Fruit fly (Drosophila melanogaster) whole organism, embryonic: ENCODE results near the gene Rnb.

Source experiments
- Adf1 ChIP-seq: fragments of 200-800 bp; sonication (Bioruptor generic); IDR thresholded peaks from 2 replicates; pipeline ENCODE4 v1.3.6; 2022; ENCODE audit warnings: missing biosample characterization, missing genetic modification characterization
- C15 ChIP-seq: fragments of 200-800 bp; sonication (Bioruptor generic); IDR thresholded peaks from 3 replicates; pipeline ENCODE4 v1.3.6; 2022; ENCODE audit warnings: missing biosample characterization, missing genetic modification characterization
- CG10321 ChIP-seq: fragments of 200-800 bp; sonication (Bioruptor generic); IDR thresholded peaks from 2 replicates; pipeline ENCODE4 v1.3.6; 2022; ENCODE audit warnings: missing biosample characterization, missing genetic modification characterization
- CG11723 ChIP-seq: fragments of 200-800 bp; sonication (Bioruptor generic); optimal IDR thresholded peaks from 2 replicates; lab custom pipeline; 2017; ENCODE audit warnings: missing biosample characterization, mild to moderate bottlenecking, missing genetic modification characterization
- CG13624 ChIP-seq: fragments of 200-800 bp; sonication (Bioruptor generic); optimal IDR thresholded peaks from 2 replicates; lab custom pipeline; 2016; ENCODE audit warnings: missing biosample characterization, missing genetic modification characterization
- CG15601 ChIP-seq: fragments of 200-800 bp; sonication (Bioruptor generic); optimal IDR thresholded peaks from 3 replicates; lab custom pipeline; 2019; ENCODE audit warnings: missing biosample characterization, mild to moderate bottlenecking, missing genetic modification characterization, moderate library complexity
- CG1602 ChIP-seq: fragments of 200-800 bp; sonication (Bioruptor generic); optimal IDR thresholded peaks from 3 replicates; lab custom pipeline; 2016; ENCODE audit warnings: missing biosample characterization, missing genetic modification characterization
- CG17829 ChIP-seq: fragments of 200-800 bp; optimal IDR thresholded peaks from 2 replicates; lab custom pipeline; 2019; ENCODE audit warnings: missing biosample characterization, mild to moderate bottlenecking, missing genetic modification characterization, moderate library complexity
- CG18599 ChIP-seq: fragments of 200-800 bp; sonication (Bioruptor generic); optimal IDR thresholded peaks from 3 replicates; lab custom pipeline; 2017; ENCODE audit warnings: missing biosample characterization, missing genetic modification characterization, mild to moderate bottlenecking, moderate library complexity, missing genetic modification reagents
- CG18619 ChIP-seq: fragments of 200-800 bp; sonication (Bioruptor generic); optimal IDR thresholded peaks from 3 replicates; lab custom pipeline; 2017; ENCODE audit warnings: missing biosample characterization, mild to moderate bottlenecking, missing genetic modification characterization
- CG2202 ChIP-seq: fragments of 200-800 bp; sonication (Bioruptor generic); optimal IDR thresholded peaks from 2 replicates; lab custom pipeline; 2018; ENCODE audit warnings: missing biosample characterization, mild to moderate bottlenecking, missing genetic modification characterization
- CG3065 ChIP-seq: fragments of 200-800 bp; sonication (Bioruptor generic); optimal IDR thresholded peaks from 2 replicates; lab custom pipeline; 2016; ENCODE audit warnings: missing biosample characterization, missing genetic modification characterization
- CG31441 ChIP-seq: fragments of 200-800 bp; sonication (Bioruptor generic); IDR thresholded peaks from 2 replicates; pipeline ENCODE4 v1.3.6; 2022; ENCODE audit warnings: missing biosample characterization, missing genetic modification characterization
- CG6689 ChIP-seq: fragments of 200-800 bp; sonication (Bioruptor generic); IDR thresholded peaks from 2 replicates; pipeline ENCODE4 v1.3.6; 2022; ENCODE audit warnings: missing biosample characterization, missing genetic modification characterization
- CG6854 ChIP-seq: fragments of 200-800 bp; sonication (Bioruptor generic); optimal IDR thresholded peaks from 3 replicates; lab custom pipeline; 2017; ENCODE audit warnings: missing biosample characterization, mild to moderate bottlenecking, missing genetic modification characterization
- CG8924 ChIP-seq: fragments of 200-800 bp; optimal IDR thresholded peaks from 3 replicates; lab custom pipeline; 2019; ENCODE audit warnings: missing biosample characterization, mild to moderate bottlenecking, missing genetic modification characterization, moderate library complexity
- CG9609 ChIP-seq: fragments of 200-800 bp; sonication (Bioruptor generic); optimal IDR thresholded peaks from 3 replicates; lab custom pipeline; 2016; ENCODE audit warnings: missing biosample characterization, missing genetic modification characterization
- E2f1 ChIP-seq: fragments of 200-800 bp; sonication (Bioruptor generic); IDR thresholded peaks from 2 replicates; pipeline ENCODE4 v1.3.6; 2022; ENCODE audit warnings: missing biosample characterization, missing genetic modification characterization
- Fer1 ChIP-seq: fragments of 200-800 bp; sonication (Bioruptor generic); optimal IDR thresholded peaks from 2 replicates; lab custom pipeline; 2017; ENCODE audit warnings: missing biosample characterization, mild to moderate bottlenecking, missing genetic modification characterization
- Gsc ChIP-seq: fragments of 200-800 bp; sonication (Bioruptor generic); IDR thresholded peaks from 2 replicates; pipeline ENCODE4 v1.3.6; 2022; ENCODE audit warnings: missing biosample characterization, missing genetic modification characterization
- H2.0 ChIP-seq: fragments of 200-800 bp; sonication (Bioruptor generic); IDR thresholded peaks from 2 replicates; pipeline ENCODE4 v1.3.6; 2022; ENCODE audit warnings: missing biosample characterization, missing genetic modification characterization
- Hmr ChIP-seq: fragments of 200-800 bp; sonication (Bioruptor generic); optimal IDR thresholded peaks from 3 replicates; lab custom pipeline; 2017; ENCODE audit warnings: mild to moderate bottlenecking, missing biosample characterization, missing genetic modification reagents, missing genetic modification characterization
- Max ChIP-seq: fragments of 200-800 bp; sonication (Bioruptor generic); optimal IDR thresholded peaks from 2 replicates; lab custom pipeline; 2016; ENCODE audit warnings: missing biosample characterization, mild to moderate bottlenecking, missing genetic modification characterization
- NC2α ChIP-seq: fragments of 200-800 bp; sonication (Bioruptor generic); optimal IDR thresholded peaks from 2 replicates; lab custom pipeline; 2016; ENCODE audit warnings: missing biosample characterization, missing genetic modification characterization
- NFAT ChIP-seq: fragments of 200-800 bp; sonication (Bioruptor generic); IDR thresholded peaks from 2 replicates; pipeline ENCODE4 v1.3.6; 2022; ENCODE audit warnings: missing biosample characterization, missing genetic modification characterization
- Usf ChIP-seq: fragments of 200-800 bp; sonication (Bioruptor generic); optimal IDR thresholded peaks from 2 replicates; lab custom pipeline; 2017; ENCODE audit warnings: missing genotype, missing biosample characterization, missing genetic modification characterization
- aop ChIP-seq: fragments of 200-800 bp; sonication (Bioruptor generic); IDR thresholded peaks from 2 replicates; pipeline ENCODE4 v1.3.6; 2022; ENCODE audit warnings: missing biosample characterization, missing genetic modification characterization
- ap ChIP-seq: fragments of 200-800 bp; sonication (Bioruptor generic); IDR thresholded peaks from 2 replicates; pipeline ENCODE4 v1.3.6; 2022; ENCODE audit warnings: missing biosample characterization, missing genetic modification characterization
- ash1 ChIP-seq: fragments of 200-800 bp; sonication (Bioruptor generic); optimal IDR thresholded peaks from 2 replicates; lab custom pipeline; 2018; ENCODE audit warnings: missing biosample characterization, mild to moderate bottlenecking, missing genetic modification characterization
- bbx ChIP-seq: fragments of 200-800 bp; sonication (Bioruptor generic); IDR thresholded peaks from 2 replicates; pipeline ENCODE4 v1.3.6; 2022; ENCODE audit warnings: missing biosample characterization, missing genetic modification characterization; ENCODE audit not compliant: partially characterized antibody
- bowl ChIP-seq: fragments of 200-800 bp; sonication (Bioruptor generic); IDR thresholded peaks from 2 replicates; pipeline ENCODE4 v1.3.6; 2022; ENCODE audit warnings: missing biosample characterization, missing genetic modification characterization
- crp ChIP-seq, 2 experiments: fragments of 200-800 bp; sonication (Bioruptor generic); optimal IDR thresholded peaks; 2 replicates in 1 of 2; 3 replicates in 1 of 2; lab custom pipeline; 2017; ENCODE audit warnings: missing biosample characterization in 2 of 2, missing genetic modification characterization in 2 of 2, mild to moderate bottlenecking in 1 of 2, moderate library complexity in 1 of 2
- da ChIP-seq: fragments of 200-800 bp; sonication (Bioruptor generic); optimal IDR thresholded peaks from 2 replicates; lab custom pipeline; 2016; ENCODE audit warnings: missing biosample characterization, missing genetic modification characterization
- dmrt99B ChIP-seq: fragments of 200-800 bp; sonication (Bioruptor generic); optimal IDR thresholded peaks from 2 replicates; lab custom pipeline; 2018; ENCODE audit warnings: missing biosample characterization, mild to moderate bottlenecking, missing genetic modification characterization, moderate library complexity
- dpn ChIP-seq, 2 experiments: fragments of 200-800 bp; sonication (Bioruptor generic); optimal IDR thresholded peaks; 3 replicates each; lab custom pipeline; 2016; ENCODE audit warnings: missing biosample characterization in 2 of 2, missing genetic modification characterization in 2 of 2
- ewg ChIP-seq: fragments of 200-800 bp; sonication (Bioruptor generic); optimal IDR thresholded peaks from 3 replicates; lab custom pipeline; 2017; ENCODE audit warnings: mild to moderate bottlenecking, missing biosample characterization, missing genetic modification reagents, missing genetic modification characterization
- fd3F ChIP-seq: fragments of 200-800 bp; sonication (Bioruptor generic); optimal IDR thresholded peaks from 2 replicates; lab custom pipeline; 2018; ENCODE audit warnings: missing biosample characterization, mild to moderate bottlenecking, missing genetic modification characterization, moderate library complexity
- gcm2 ChIP-seq: fragments of 200-800 bp; sonication (Bioruptor generic); optimal IDR thresholded peaks from 2 replicates; lab custom pipeline; 2016; ENCODE audit warnings: missing biosample characterization, missing genetic modification characterization
- ind ChIP-seq: fragments of 200-800 bp; sonication (Bioruptor generic); optimal IDR thresholded peaks from 3 replicates; lab custom pipeline; 2016; ENCODE audit warnings: missing biosample characterization, missing genetic modification characterization
- insv ChIP-seq, 2 experiments: fragments of 200-800 bp; sonication (Bioruptor generic); optimal IDR thresholded peaks; 3 replicates each; lab custom pipeline; 2016 to 2018; ENCODE audit warnings: missing biosample characterization in 2 of 2, missing genetic modification characterization in 2 of 2
- klu ChIP-seq: fragments of 200-800 bp; sonication (Bioruptor generic); IDR thresholded peaks from 2 replicates; pipeline ENCODE4 v1.3.6; 2022; ENCODE audit warnings: missing biosample characterization, missing genetic modification characterization
- odd ChIP-seq: fragments of 200-800 bp; sonication (Bioruptor generic); optimal IDR thresholded peaks from 2 replicates; lab custom pipeline; 2017; ENCODE audit warnings: missing biosample characterization, mild to moderate bottlenecking, missing genetic modification characterization
- p53 ChIP-seq: fragments of 200-800 bp; sonication (Bioruptor generic); optimal IDR thresholded peaks from 2 replicates; lab custom pipeline; 2016; ENCODE audit warnings: missing biosample characterization, missing genetic modification characterization
- run ChIP-seq: fragments of 200-800 bp; sonication (Bioruptor generic); optimal IDR thresholded peaks from 3 replicates; lab custom pipeline; 2018; ENCODE audit warnings: missing biosample characterization, mild to moderate bottlenecking, missing genetic modification characterization
- sd ChIP-seq: fragments of 200-800 bp; sonication (Bioruptor generic); optimal IDR thresholded peaks from 3 replicates; lab custom pipeline; 2018; ENCODE audit warnings: missing biosample characterization, mild to moderate bottlenecking, missing genetic modification characterization, moderate library complexity
- shn ChIP-seq: fragments of 200-800 bp; sonication (Bioruptor generic); optimal IDR thresholded peaks from 3 replicates; lab custom pipeline; 2016; ENCODE audit warnings: missing biosample characterization, missing genetic modification characterization
- sim ChIP-seq: fragments of 200-800 bp; sonication (Bioruptor generic); IDR thresholded peaks from 2 replicates; pipeline ENCODE4 v1.3.6; 2022; ENCODE audit warnings: missing biosample characterization, missing genetic modification characterization
- slou ChIP-seq: fragments of 200-800 bp; sonication (Bioruptor generic); optimal IDR thresholded peaks from 3 replicates; lab custom pipeline; 2016; ENCODE audit warnings: missing biosample characterization, missing genetic modification characterization
- trem ChIP-seq: fragments of 200-800 bp; optimal IDR thresholded peaks from 3 replicates; lab custom pipeline; 2019; ENCODE audit warnings: missing biosample characterization, mild to moderate bottlenecking, missing genetic modification characterization, moderate library complexity
- vvl ChIP-seq: fragments of 200-800 bp; sonication (Bioruptor generic); IDR thresholded peaks from 2 replicates; pipeline ENCODE4 v1.3.6; 2022; ENCODE audit warnings: missing biosample characterization, missing genetic modification characterization
- yki ChIP-seq: fragments of >200 bp; optimal IDR thresholded peaks from 3 replicates; lab custom pipeline; 2018

Gene Rnb

dm6 chr3R:29802753-29803313 lies 3.7 kb upstream of the Rnb start, which contains the start of the genes Etfb and CG7789 (continued):
- TF ChIP-seq crp (GFP tag; optimal IDR thresholded peaks at IDR 0.05; lab: Kevin White, UChicago) (peak; percentile 37 to 94), CG6689 (peak; percentile 73), NC2α (no peak), insv (GFP tag; optimal IDR thresholded peaks at IDR 0.05; lab: Kevin White, UChicago) (peak in 1 of 2 experiments; percentile 61), ewg (GFP tag; lab: Kevin White, UChicago) (peak; percentile 44), aop (GFP tag; lab: Robert Waterston, UW) (no peak), Adf1 (peak; percentile 77), E2f1 (GFP tag; lab: Robert Waterston, UW) (peak; percentile 73), CG6854 (peak; percentile 0), da (peak; percentile 63), Fer1 (peak; percentile 59), klu (GFP tag; lab: Robert Waterston, UW) (peak; percentile 70), yki (lab: Kevin White, UChicago) (no peak), CG1602 (peak; percentile 62), trem (peak; percentile 55), fd3F (GFP tag; lab: Kevin White, UChicago) (peak; percentile 63), CG13624 (peak; percentile 87), CG8924 (tag; lab: Kevin White, UChicago) (peak; percentile 36), CG2202 (tag; lab: Kevin White, UChicago) (peak; percentile 7), CG17829 (tag; lab: Kevin White, UChicago) (peak; percentile 70), CG31441 (no peak), bbx (GFP tag; lab: Robert Waterston, UW) (peak; percentile 63; the same call in 1 of the 2 replicates), dpn (GFP tag; optimal IDR thresholded peaks at IDR 0.05; lab: Kevin White, UChicago) (peak; percentile 71 to 85), C15 (GFP tag; lab: Robert Waterston, UW) (peak; percentile 78), CG11723 (no peak), Gsc (GFP tag; lab: Robert Waterston, UW) (no peak), ind (peak; percentile 69), vvl (GFP tag; lab: Robert Waterston, UW) (peak; percentile 83; the same call in 1 of the 2 replicates), NFAT (GFP tag; lab: Robert Waterston, UW) (peak; percentile 79; the same call in 1 of the 2 replicates), sim (GFP tag; lab: Robert Waterston, UW) (no peak), CG15601 (tag; lab: Kevin White, UChicago) (no peak), CG9609 (GFP tag; lab: Kevin White, UChicago) (peak; percentile 83), Usf (GFP tag; lab: Kevin White, UChicago) (peak; percentile 32), Max (GFP tag; lab: Kevin White, UChicago) (peak; percentile 29), ap (GFP tag; lab: Robert Waterston, UW) (peak; percentile 57), gcm2 (peak; percentile 61), CG3065 (no peak), CG18619 (GFP tag; lab: Kevin White, UChicago) (peak; percentile 72), p53 (GFP tag; lab: Kevin White, UChicago) (no peak), slou (no peak), odd (no peak), H2.0 (GFP tag; lab: Robert Waterston, UW) (peak; percentile 71), run (tag; lab: Kevin White, UChicago) (no peak), bowl (GFP tag; lab: Robert Waterston, UW) (peak; percentile 37; the same call in 1 of the 2 replicates), CG10321 (peak; percentile 54), sd (tag; lab: Kevin White, UChicago) (no peak), dmrt99B (tag; lab: Kevin White, UChicago) (no peak), ash1 (GFP tag; lab: Kevin White, UChicago) (no peak), CG18599 (GFP tag; lab: Kevin White, UChicago) (peak; percentile 36), shn (GFP tag; lab: Kevin White, UChicago) (peak; percentile 81), Hmr (no peak)
